Worm (Caenorhabditis elegans) whole organism, mixed stage, embryonic: Measurements from ENCODE around the gene srx-28.

Experiments used
- M03D4.4 ChIP-seq: sonication (generic microtip); optimal IDR thresholded peaks from 2 replicates; lab custom pipeline; 2017; ENCODE audit warnings: mild to moderate bottlenecking, missing genetic modification characterization, missing compliant biosample characterization
- ceh-39 ChIP-seq: fragments of 150-350 bp; optimal IDR thresholded peaks from 2 replicates; lab custom pipeline; 2014; ENCODE audit warnings: missing biosample characterization, missing genetic modification characterization
- ceh-43 ChIP-seq: fragments of 200-800 bp; sonication (Bioruptor generic); optimal IDR thresholded peaks from 2 replicates; lab custom pipeline; 2018; ENCODE audit warnings: mild to moderate bottlenecking, missing genetic modification characterization, moderate library complexity, missing compliant biosample characterization
- ceh-83 ChIP-seq: fragments of 200-800 bp; sonication (Bioruptor generic); optimal IDR thresholded peaks from 2 replicates; lab custom pipeline; 2018; ENCODE audit warnings: mild to moderate bottlenecking, missing genetic modification characterization, missing compliant biosample characterization
- ces-1 ChIP-seq: fragments of 150-350 bp; optimal IDR thresholded peaks from 2 replicates; lab custom pipeline; 2014; ENCODE audit warnings: missing biosample characterization, missing genetic modification reagents, missing genetic modification characterization
- drap-1 ChIP-seq: fragments of 200-800 bp; sonication (Bioruptor generic); optimal IDR thresholded peaks from 3 replicates; lab custom pipeline; 2018; ENCODE audit warnings: mild to moderate bottlenecking, missing genetic modification characterization, missing compliant biosample characterization
- elt-1 ChIP-seq: sonication (generic microtip); optimal IDR thresholded peaks from 2 replicates; lab custom pipeline; 2017; ENCODE audit warnings: missing genetic modification characterization, mild to moderate bottlenecking, missing compliant biosample characterization, antibody characterized with exemption, moderate library complexity, borderline replicate concordance; ENCODE audit not compliant: insufficient read depth
- elt-3 ChIP-seq: fragments of 150-350 bp; optimal IDR thresholded peaks from 2 replicates; lab custom pipeline; 2014; ENCODE audit warnings: missing biosample characterization, missing genetic modification characterization
- flh-1 ChIP-seq: fragments of 200-800 bp; sonication (Bioruptor generic); optimal IDR thresholded peaks from 2 replicates; lab custom pipeline; 2018; ENCODE audit warnings: mild to moderate bottlenecking, missing genetic modification characterization, moderate library complexity, missing compliant biosample characterization
- ham-2 ChIP-seq: fragments of 200-800 bp; sonication (Bioruptor generic); optimal IDR thresholded peaks from 2 replicates; lab custom pipeline; 2018; ENCODE audit warnings: mild to moderate bottlenecking, missing genetic modification characterization, missing compliant biosample characterization
- hlh-1 ChIP-seq: fragments of 150-350 bp; optimal IDR thresholded peaks from 2 replicates; lab custom pipeline; 2014; ENCODE audit warnings: missing biosample characterization, missing genetic modification reagents, missing genetic modification characterization
- lin-13 ChIP-seq: fragments of 150-350 bp; optimal IDR thresholded peaks from 2 replicates; lab custom pipeline; 2014; ENCODE audit warnings: missing biosample characterization, missing genetic modification characterization
- lin-32 ChIP-seq: fragments of 200-800 bp; sonication (Bioruptor generic); optimal IDR thresholded peaks from 2 replicates; lab custom pipeline; 2018; ENCODE audit warnings: mild to moderate bottlenecking, missing genetic modification characterization, missing compliant biosample characterization
- lsy-2 ChIP-seq: fragments of 150-350 bp; optimal IDR thresholded peaks from 2 replicates; lab custom pipeline; 2014; ENCODE audit warnings: missing biosample characterization, missing genetic modification characterization
- mab-5 ChIP-seq: fragments of 150-350 bp; optimal IDR thresholded peaks from 2 replicates; lab custom pipeline; 2014; ENCODE audit warnings: missing biosample characterization, missing genetic modification characterization
- mep-1 ChIP-seq: fragments of 150-350 bp; optimal IDR thresholded peaks from 2 replicates; lab custom pipeline; 2017; ENCODE audit warnings: missing biosample characterization, missing genetic modification reagents, missing genetic modification characterization, inconsistent platforms
- mls-2 ChIP-seq: sonication (generic microtip); optimal IDR thresholded peaks from 2 replicates; lab custom pipeline; 2016; ENCODE audit warnings: mild to moderate bottlenecking, missing genetic modification characterization, moderate library complexity, missing compliant biosample characterization
- nhr-12 ChIP-seq: fragments of 150-350 bp; optimal IDR thresholded peaks from 2 replicates; lab custom pipeline; 2014; ENCODE audit warnings: missing biosample characterization, missing genetic modification characterization
- nhr-237 ChIP-seq: fragments of 150-350 bp; optimal IDR thresholded peaks from 2 replicates; lab custom pipeline; 2014; ENCODE audit warnings: missing biosample characterization, missing genetic modification characterization
- nhr-28 ChIP-seq: fragments of 150-350 bp; optimal IDR thresholded peaks from 2 replicates; lab custom pipeline; 2014; ENCODE audit warnings: missing biosample characterization, missing genetic modification characterization
- nhr-76 ChIP-seq: sonication (generic microtip); optimal IDR thresholded peaks from 2 replicates; lab custom pipeline; 2017; ENCODE audit warnings: missing biosample characterization, missing genetic modification characterization
- pha-4 ChIP-seq: fragments of 150-350 bp; optimal IDR thresholded peaks from 2 replicates; lab custom pipeline; 2018; ENCODE audit warnings: missing biosample characterization, missing genetic modification reagents, missing genetic modification characterization
- sem-2 ChIP-seq: fragments of 200-800 bp; sonication (Bioruptor generic); optimal IDR thresholded peaks from 2 replicates; lab custom pipeline; 2018; ENCODE audit warnings: mild to moderate bottlenecking, missing genetic modification characterization, missing compliant biosample characterization
- snpc-4 ChIP-seq: fragments of 150-350 bp; optimal IDR thresholded peaks from 2 replicates; lab custom pipeline; 2014; ENCODE audit warnings: missing biosample characterization, missing genetic modification characterization
- sptf-1 ChIP-seq: sonication (generic microtip); optimal IDR thresholded peaks from 2 replicates; lab custom pipeline; 2017; ENCODE audit warnings: mild to moderate bottlenecking, missing genetic modification characterization, moderate library complexity, missing compliant biosample characterization
- tbx-8 ChIP-seq: fragments of 200-800 bp; sonication (Bioruptor generic); optimal IDR thresholded peaks from 2 replicates; lab custom pipeline; 2018; ENCODE audit warnings: mild to moderate bottlenecking, missing genetic modification characterization, moderate library complexity, missing compliant biosample characterization
- unc-120 ChIP-seq: sonication (generic microtip); optimal IDR thresholded peaks from 2 replicates; lab custom pipeline; 2017; ENCODE audit warnings: missing genetic modification characterization, missing compliant biosample characterization; ENCODE audit not compliant: poor library complexity, severe bottlenecking
- unc-39 ChIP-seq: fragments of 150-350 bp; optimal IDR thresholded peaks from 2 replicates; lab custom pipeline; 2014; ENCODE audit warnings: missing biosample characterization, missing genetic modification characterization
- unc-62 ChIP-seq: fragments of 150-350 bp; optimal IDR thresholded peaks from 2 replicates; lab custom pipeline; 2014; ENCODE audit warnings: missing biosample characterization, missing genetic modification reagents, missing genetic modification characterization
- zip-8 ChIP-seq: fragments of 150-350 bp; optimal IDR thresholded peaks from 2 replicates; lab custom pipeline; 2014; ENCODE audit warnings: missing biosample characterization, missing genetic modification characterization
- ztf-11 ChIP-seq: fragments of 150-350 bp; optimal IDR thresholded peaks from 2 replicates; lab custom pipeline; 2014; ENCODE audit warnings: missing biosample characterization, missing genetic modification characterization

srx-28 gene

ce11 chrV:2769754-2770153, 12.7 kb upstream of the srx-28 start, which contains the start of gene dhs-15:
dhs-15 (minus strand) TSS chrV:2769854.
- TF ChIP-seq drap-1 (GFP tag; lab: Kevin White, UChicago) (no peak), flh-1 (GFP tag; lab: Kevin White, UChicago) (no peak), lsy-2 (tag; lab: Kevin White, UChicago) (no peak), ceh-43 (no peak), ces-1 (GFP tag; lab: Kevin White, UChicago) (no peak), sptf-1 (tag; lab: Kevin White, UChicago) (no peak)

- TF ChIP-seq hlh-1 (tag; lab: Kevin White, UChicago) (no peak), mls-2 (tag; lab: Kevin White, UChicago) (no peak), nhr-76 (tag; lab: Kevin White, UChicago) (no peak), nhr-28 (tag; lab: Kevin White, UChicago) (no peak)
- TF ChIP-seq, all 35 proteins: peak for 0
These were observed 10.4 kb upstream of the srx-28 start, which contains the start of gene R05D8.9 for ce11 chrV:2767465-2767864. R05D8.9 (minus strand) TSS chrV:2767565.

DNA sequence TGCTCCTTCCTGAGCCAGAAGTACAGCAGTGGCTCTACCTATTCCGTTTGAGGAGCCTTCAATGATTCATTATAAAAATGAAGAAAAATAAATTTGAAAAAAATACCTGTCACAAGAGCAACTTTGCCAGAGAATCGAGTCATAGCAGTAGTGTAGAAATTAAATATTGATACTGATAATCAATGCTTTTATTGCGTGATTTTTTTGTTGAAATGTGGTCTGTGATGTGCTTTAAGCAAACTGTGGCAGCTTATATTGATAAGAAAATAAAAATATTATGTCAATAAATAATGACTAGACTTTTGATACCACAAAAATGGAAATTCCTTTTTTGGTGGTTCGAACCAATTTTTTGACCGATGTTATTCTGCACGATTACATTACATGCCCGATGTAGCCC, 8.0 kb upstream of the srx-28 start, which contains the start of gene dhs-14:
TSS of gene dhs-14 (minus strand) at position 149 of the 400 bp plus-strand sequence.
- TF ChIP-seq tbx-8 (GFP tag; lab: Kevin White, UChicago), result no peak
- TF ChIP-seq ceh-83, result no peak
- no peak for TF ChIP-seq unc-39 (tag; lab: Kevin White, UChicago)
- no peak for TF ChIP-seq drap-1 (GFP tag; lab: Kevin White, UChicago)
- no peak for TF ChIP-seq lin-13 (tag; lab: Kevin White, UChicago)
- no peak for TF ChIP-seq zip-8 (tag; lab: Kevin White, UChicago)
- no peak for TF ChIP-seq lsy-2 (tag; lab: Kevin White, UChicago)
- no peak for TF ChIP-seq hlh-1 (tag; lab: Kevin White, UChicago)
- no peak for TF ChIP-seq lin-32
- no peak for TF ChIP-seq mls-2 (tag; lab: Kevin White, UChicago)
- no peak for TF ChIP-seq mep-1 (tag; lab: Kevin White, UChicago)
- no peak for TF ChIP-seq nhr-12
- no peak for TF ChIP-seq snpc-4 (tag; lab: Kevin White, UChicago)
- no peak for TF ChIP-seq mab-5
- TF ChIP-seq unc-120, result no peak
- no peak for TF ChIP-seq ztf-11
- no peak for TF ChIP-seq elt-1 (tag; lab: Kevin White, UChicago)
- TF ChIP-seq elt-3 (tag; lab: Kevin White, UChicago), result no peak
- TF ChIP-seq ham-2 (GFP tag; lab: Kevin White, UChicago), result no peak

DNA sequence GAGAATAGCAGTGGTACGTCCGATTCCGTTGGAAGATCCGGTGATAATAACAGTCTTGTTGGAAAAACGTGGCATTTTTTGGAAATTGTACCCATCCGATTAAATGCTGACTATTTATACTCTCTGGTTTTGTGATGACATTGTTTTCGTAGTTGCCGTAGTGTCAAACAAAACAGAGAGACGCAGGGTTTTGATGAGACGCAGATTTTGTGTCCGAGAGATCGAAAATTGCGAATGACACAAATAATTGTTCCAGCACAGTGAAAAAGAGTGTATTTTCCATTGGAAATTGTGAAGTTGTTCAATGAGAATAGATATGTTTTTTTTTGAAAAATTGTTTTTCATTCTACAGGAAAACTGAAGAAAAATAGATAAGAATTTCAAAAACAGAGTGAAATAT, 6.0 kb upstream of the srx-28 start, which contains the start of gene R05D8.7:
TSS of gene R05D8.7 (minus strand) at position 104 of the 400 bp plus-strand sequence.
- TF ChIP-seq sem-2 (GFP tag; lab: Kevin White, UChicago) (no peak), nhr-76 (tag; lab: Kevin White, UChicago) (no peak), ham-2 (GFP tag; lab: Kevin White, UChicago) (no peak), ceh-43 (no peak), M03D4.4 (tag; lab: Kevin White, UChicago) (no peak), nhr-237 (tag; lab: Kevin White, UChicago) (no peak), unc-120 (no peak), ztf-11 (no peak), unc-39 (tag; lab: Kevin White, UChicago) (no peak), unc-62 (GFP tag; lab: Kevin White, UChicago) (no peak), drap-1 (GFP tag; lab: Kevin White, UChicago) (no peak), elt-3 (tag; lab: Kevin White, UChicago) (no peak), lin-13 (tag; lab: Kevin White, UChicago) (no peak), mep-1 (tag; lab: Kevin White, UChicago) (no peak)

DNA sequence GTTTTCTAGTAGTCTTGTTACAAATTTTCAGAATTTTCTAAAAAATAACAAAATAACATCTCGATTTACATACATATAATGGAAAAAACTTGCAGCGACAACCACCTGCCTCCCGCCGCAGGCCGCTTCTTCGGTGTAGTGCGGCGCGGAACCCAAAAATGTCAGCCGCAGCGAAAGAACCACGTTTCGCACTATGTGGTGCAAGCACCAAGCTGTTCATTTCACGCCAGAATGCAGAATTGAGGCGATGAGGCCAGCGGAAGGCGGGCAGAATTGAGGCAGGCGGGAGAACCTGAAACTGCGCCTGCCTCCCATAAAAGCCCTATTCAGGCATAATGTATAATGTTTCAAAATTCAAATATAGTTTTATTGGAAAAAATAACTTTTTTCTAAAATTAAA, 4.4 kb upstream of the srx-28 start:
- TF ChIP-seq hlh-1 (tag; lab: Kevin White, UChicago), result no peak
- no peak for TF ChIP-seq snpc-4 (tag; lab: Kevin White, UChicago)
- no peak for TF ChIP-seq lin-32

DNA sequence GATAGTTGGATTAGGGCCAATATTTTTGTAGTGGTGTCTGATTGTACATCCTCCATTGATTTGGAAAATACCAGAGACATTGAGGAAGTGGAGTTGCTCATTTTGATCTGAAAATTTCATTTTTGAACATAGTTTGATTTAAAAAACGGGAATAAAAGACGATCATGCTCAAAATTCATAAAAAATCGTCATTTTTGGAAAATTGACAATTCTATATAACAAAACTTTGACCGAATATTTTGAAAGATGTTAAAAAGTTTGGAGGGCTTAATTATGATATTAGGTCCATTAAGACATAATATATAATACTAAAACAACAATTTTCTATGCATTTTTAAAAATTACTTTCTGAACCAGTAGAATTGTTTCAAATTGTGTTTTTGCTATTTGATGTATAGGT, 2.4 kb upstream of the srx-28 start, which contains the start of gene srg-58:
TSS of gene srg-58 (minus strand) at position 101 of the 400 bp plus-strand sequence.
- no peak for TF ChIP-seq pha-4
- TF ChIP-seq M03D4.4 (tag; lab: Kevin White, UChicago), result no peak
- no peak for TF ChIP-seq nhr-76 (tag; lab: Kevin White, UChicago)
- TF ChIP-seq mep-1 (tag; lab: Kevin White, UChicago), result no peak
- TF ChIP-seq flh-1 (GFP tag; lab: Kevin White, UChicago), result no peak
- no peak for TF ChIP-seq ces-1 (GFP tag; lab: Kevin White, UChicago)
- no peak for TF ChIP-seq mab-5
- no peak for TF ChIP-seq tbx-8 (GFP tag; lab: Kevin White, UChicago)
- no peak for TF ChIP-seq sptf-1 (tag; lab: Kevin White, UChicago)
- no peak for TF ChIP-seq elt-3 (tag; lab: Kevin White, UChicago)
- TF ChIP-seq nhr-12, result no peak
- no peak for TF ChIP-seq ceh-39 (tag; lab: Kevin White, UChicago)
